Worm (Caenorhabditis elegans): Measurements from ENCODE around the gene T06C12.14.

Gene T06C12.14

DNA sequence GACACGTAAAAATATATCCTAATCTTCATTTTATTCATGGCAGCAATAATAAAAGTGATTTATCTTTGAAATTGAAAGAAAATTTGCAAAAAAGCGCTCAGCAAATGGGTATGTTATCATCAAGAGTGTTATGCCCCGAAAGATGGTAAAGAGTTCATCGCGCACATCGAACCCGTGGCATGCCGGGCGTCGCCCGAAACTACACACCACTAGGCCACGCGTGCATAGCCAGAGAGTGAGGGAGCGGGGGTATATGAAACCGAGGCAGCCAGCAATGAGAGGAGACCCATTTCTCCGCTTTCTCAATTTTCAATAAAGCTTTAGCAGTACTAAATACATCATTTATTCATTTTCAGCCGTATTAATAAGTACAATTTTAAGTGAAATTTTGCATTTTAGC lies 26.0 kb upstream of the T06C12.14 start:
- TF ChIP-seq saeg-2 (GFP tag; IDR thresholded peaks at IDR 0.05) (peak; percentile 90), nhr-28 (tag; optimal IDR thresholded peaks at IDR 0.05) (peak; percentile 52), T26A8.4 (GFP tag; IDR thresholded peaks at IDR 0.05) (peak; percentile 94), ZK546.5 (tag; optimal IDR thresholded peaks at IDR 0.05) (no peak), dpl-1 (GFP tag; optimal IDR thresholded peaks at IDR 0.05) (peak; percentile 55), tag-97 (GFP tag; IDR thresholded peaks at IDR 0.05) (0 out of 2 replicates have a peak, but pooled peaks have one; percentile 45), vab-7 (GFP tag; IDR thresholded peaks at IDR 0.05) (peak; percentile 99), hlh-11 (tag; optimal IDR thresholded peaks at IDR 0.05) (no peak), lin-1 (GFP tag; IDR thresholded peaks at IDR 0.05) (peak; percentile 90), F10B5.3 (tag; optimal IDR thresholded peaks at IDR 0.05) (peak; percentile 79), aha-1 (tag) (peak; percentile 64), mxl-2 (GFP tag; conservative IDR thresholded peaks at IDR 0.05) (peak; percentile 86), madf-9 (GFP tag; conservative IDR thresholded peaks at IDR 0.05) (peak; percentile 93), ceh-20 (GFP tag; IDR thresholded peaks at IDR 0.05) (peak; percentile 69), egl-27 (tag; optimal IDR thresholded peaks at IDR 0.05) (no peak), lin-39 (tag; optimal IDR thresholded peaks at IDR 0.05) (no peak), ces-1 (GFP tag; optimal IDR thresholded peaks at IDR 0.05) (peak; percentile 26), gei-8 (GFP tag; optimal IDR thresholded peaks at IDR 0.05) (peak; percentile 97), cey-2 (tag; optimal IDR thresholded peaks at IDR 0.05; ENCODE audit: borderline replicate concordance, insufficient read depth) (no peak), dmd-8 (GFP tag; IDR thresholded peaks at IDR 0.05) (peak; percentile 99), daf-16 (GFP tag; optimal IDR thresholded peaks at IDR 0.05) (peak; percentile 75 to 97), daf-16 (tag; optimal IDR thresholded peaks at IDR 0.05) (peak; percentile 79), ceh-62 (tag; optimal IDR thresholded peaks at IDR 0.05) (no peak), hlh-30 (tag; optimal IDR thresholded peaks at IDR 0.05; ENCODE audit: insufficient read depth) (peak; percentile 78), lir-3 (tag; optimal IDR thresholded peaks at IDR 0.05) (peak; percentile 89), nhr-111 (GFP tag; optimal IDR thresholded peaks at IDR 0.05) (peak; percentile 97), T20F7.1 (GFP tag; optimal IDR thresholded peaks at IDR 0.05) (peak; percentile 77), nhr-237 (tag; optimal IDR thresholded peaks at IDR 0.05) (no peak), attf-4 (tag; optimal IDR thresholded peaks at IDR 0.05) (no peak), spr-3 (GFP tag; optimal IDR thresholded peaks at IDR 0.05) (peak; percentile 91), nhr-25 (tag; optimal IDR thresholded peaks at IDR 0.05; ENCODE audit: borderline replicate concordance, insufficient read depth) (no peak), zfp-2 (tag; optimal IDR thresholded peaks at IDR 0.05) (peak; percentile 71), ceh-44 (GFP tag; IDR thresholded peaks at IDR 0.05) (peak; percentile 97), nhr-41 (GFP tag; IDR thresholded peaks at IDR 0.05) (peak; percentile 95), daf-19 (GFP tag; conservative IDR thresholded peaks at IDR 0.05) (peak; percentile 96), sdz-12 (GFP tag; optimal IDR thresholded peaks at IDR 0.05) (peak; percentile 97), ceh-28 (tag; optimal IDR thresholded peaks at IDR 0.05) (no peak), unc-62 (GFP tag; optimal IDR thresholded peaks at IDR 0.05 in 1 of 2) (no peak), unc-62 (tag; optimal IDR thresholded peaks at IDR 0.05) (peak; percentile 54), aly-2 (tag; optimal IDR thresholded peaks at IDR 0.05) (peak; percentile 74), tra-1 (GFP tag; IDR thresholded peaks at IDR 0.05) (peak; percentile 96), egl-43 (GFP tag; IDR thresholded peaks at IDR 0.05) (peak; percentile 99), unc-39 (tag; optimal IDR thresholded peaks at IDR 0.05) (no peak), nhr-102 (tag; optimal IDR thresholded peaks at IDR 0.05) (no peak), F49E8.2 (tag; optimal IDR thresholded peaks at IDR 0.05; ENCODE audit: borderline replicate concordance) (peak; percentile 89), nhr-11 (tag; optimal IDR thresholded peaks at IDR 0.05) (peak; percentile 54), snpc-4 (tag; optimal IDR thresholded peaks at IDR 0.05) (peak; percentile 10), Y5F2A.4 (GFP tag; optimal IDR thresholded peaks at IDR 0.05) (peak; percentile 93), dve-1 (tag; optimal IDR thresholded peaks at IDR 0.05; ENCODE audit: insufficient read depth) (no peak), ztf-7 (tag; optimal IDR thresholded peaks at IDR 0.05) (peak; percentile 80), spr-1 (tag; optimal IDR thresholded peaks at IDR 0.05) (peak; percentile 93), nhr-10 (tag; optimal IDR thresholded peaks at IDR 0.05) (peak; percentile 27)
